Fruit fly (Drosophila melanogaster): ENCODE measurements around the gene CG34241.

CG34241 gene

dm6 chr3L:12090898-12091685, 36.7 kb upstream of the CG34241 start:
- TF ChIP-seq bab1 (GFP tag; optimal IDR thresholded peaks at IDR 0.05) (peak; percentile 66), cnc (optimal IDR thresholded peaks at IDR 0.05) (no peak), CG33017 (tag; optimal IDR thresholded peaks at IDR 0.05) (no peak), kay (GFP tag; ENCODE audit: borderline replicate concordance) (no peak), pad (GFP tag; optimal IDR thresholded peaks at IDR 0.05) (peak; percentile 21), tj (GFP tag; optimal IDR thresholded peaks at IDR 0.05) (peak; percentile 81)

- TF ChIP-seq tj (GFP tag; optimal IDR thresholded peaks at IDR 0.05) (peak; percentile 19), pad (GFP tag; optimal IDR thresholded peaks at IDR 0.05) (no peak), CG14711 (tag; optimal IDR thresholded peaks at IDR 0.05) (no peak)
Measured at dm6 chr3L:12092860-12093359, 34.9 kb upstream of the CG34241 start.

dm6 chr3L:12095960-12096359, 31.8 kb upstream of the CG34241 start:
- TF ChIP-seq CG7101 (tag; optimal IDR thresholded peaks at IDR 0.05): no peak
- no peak for TF ChIP-seq Mnt (GFP tag; optimal IDR thresholded peaks at IDR 0.05)
- TF ChIP-seq CG5204 (GFP tag; optimal IDR thresholded peaks at IDR 0.05): no peak
- TF ChIP-seq ovo (GFP tag; optimal IDR thresholded peaks at IDR 0.05): no peak
- no peak for TF ChIP-seq Crg-1 (GFP tag; optimal IDR thresholded peaks at IDR 0.05)
- TF ChIP-seq cnc (optimal IDR thresholded peaks at IDR 0.05): no peak
- no peak for TF ChIP-seq Hr96 (GFP tag; optimal IDR thresholded peaks at IDR 0.05)
- no peak for TF ChIP-seq kay (GFP tag; ENCODE audit: borderline replicate concordance)
- TF ChIP-seq CG14711 (tag; optimal IDR thresholded peaks at IDR 0.05): no peak
- no peak for TF ChIP-seq tj (GFP tag; optimal IDR thresholded peaks at IDR 0.05)
- no peak for TF ChIP-seq pad (GFP tag; optimal IDR thresholded peaks at IDR 0.05)
- no peak for TF ChIP-seq cic (GFP tag; optimal IDR thresholded peaks at IDR 0.05)
- no peak for TF ChIP-seq toe (GFP tag; optimal IDR thresholded peaks at IDR 0.05)
- TF ChIP-seq CG12768 (GFP tag; optimal IDR thresholded peaks at IDR 0.05): no peak

- TF ChIP-seq kay (GFP tag; ENCODE audit: borderline replicate concordance) (no peak), Hr96 (GFP tag; optimal IDR thresholded peaks at IDR 0.05) (no peak), CG12768 (GFP tag; optimal IDR thresholded peaks at IDR 0.05) (no peak), Crg-1 (GFP tag; optimal IDR thresholded peaks at IDR 0.05) (no peak), Clk (GFP tag; optimal IDR thresholded peaks at IDR 0.05) (no peak), tj (GFP tag; optimal IDR thresholded peaks at IDR 0.05) (no peak), cnc (optimal IDR thresholded peaks at IDR 0.05) (no peak), CG5204 (GFP tag; optimal IDR thresholded peaks at IDR 0.05) (no peak), CG33017 (tag; optimal IDR thresholded peaks at IDR 0.05) (no peak), ovo (GFP tag; optimal IDR thresholded peaks at IDR 0.05) (no peak), pad (GFP tag; optimal IDR thresholded peaks at IDR 0.05) (no peak), CG7045 (GFP tag; optimal IDR thresholded peaks at IDR 0.05) (no peak), CG11617 (GFP tag; optimal IDR thresholded peaks at IDR 0.05) (no peak), cic (GFP tag; optimal IDR thresholded peaks at IDR 0.05) (no peak), CG1620 (GFP tag; optimal IDR thresholded peaks at IDR 0.05) (no peak), CG7101 (tag; optimal IDR thresholded peaks at IDR 0.05) (no peak), bab1 (GFP tag; optimal IDR thresholded peaks at IDR 0.05) (no peak), toe (GFP tag; optimal IDR thresholded peaks at IDR 0.05) (no peak), Mnt (GFP tag; optimal IDR thresholded peaks at IDR 0.05) (no peak)
Measured at dm6 chr3L:12096799-12097662, 30.7 kb upstream of the CG34241 start.

- TF ChIP-seq Clk (GFP tag; optimal IDR thresholded peaks at IDR 0.05) (no peak), tj (GFP tag; optimal IDR thresholded peaks at IDR 0.05) (no peak), CG33017 (tag; optimal IDR thresholded peaks at IDR 0.05) (no peak), Crg-1 (GFP tag; optimal IDR thresholded peaks at IDR 0.05) (no peak), CG11617 (GFP tag; optimal IDR thresholded peaks at IDR 0.05) (no peak), cnc (optimal IDR thresholded peaks at IDR 0.05) (no peak), CG1620 (GFP tag; optimal IDR thresholded peaks at IDR 0.05) (no peak), pad (GFP tag; optimal IDR thresholded peaks at IDR 0.05) (no peak), kay (GFP tag; ENCODE audit: borderline replicate concordance) (no peak), CG7101 (tag; optimal IDR thresholded peaks at IDR 0.05) (no peak), CG7045 (GFP tag; optimal IDR thresholded peaks at IDR 0.05) (no peak), CG5204 (GFP tag; optimal IDR thresholded peaks at IDR 0.05) (no peak), Mnt (GFP tag; optimal IDR thresholded peaks at IDR 0.05) (no peak), toe (GFP tag; optimal IDR thresholded peaks at IDR 0.05) (no peak), Hr96 (GFP tag; optimal IDR thresholded peaks at IDR 0.05) (no peak), cic (GFP tag; optimal IDR thresholded peaks at IDR 0.05) (no peak), CG14711 (tag; optimal IDR thresholded peaks at IDR 0.05) (no peak), ovo (GFP tag; optimal IDR thresholded peaks at IDR 0.05) (no peak), bab1 (GFP tag; optimal IDR thresholded peaks at IDR 0.05) (no peak)
Measured at dm6 chr3L:12099329-12100031, 28.3 kb upstream of the CG34241 start.

Measured in whole organism, adult.